Worm (Caenorhabditis elegans) whole organism, dauer: ENCODE results near the gene hpo-36.

Experiments
- unc-62 ChIP-seq: sonication (generic microtip); optimal IDR thresholded peaks from 2 replicates; lab custom pipeline; 2017; ENCODE audit warnings: missing biosample characterization, missing genetic modification reagents, missing genetic modification characterization

The hpo-36 gene

ce11 chrV:3743172-3743626, 4.0 kb upstream of the hpo-36 start, which contains the start of gene mtm-9:
TSS of gene mtm-9 (plus strand) at chrV:3743576.
- no peak for TF ChIP-seq unc-62 (GFP tag; lab: Kevin White, UChicago)

- TF ChIP-seq unc-62 (GFP tag; lab: Kevin White, UChicago): no peak
Measured at ce11 chrV:3738409-3738808, 793 bp downstream of the hpo-36 start.

- TF ChIP-seq unc-62 (GFP tag; lab: Kevin White, UChicago): no peak
Measured at ce11 chrV:3724772-3725171, 14.4 kb downstream of the hpo-36 start, which contains the start of gene str-30. TSS of gene str-30 (plus strand) at chrV:3725072.

ce11 chrV:3718507-3718906, 20.7 kb downstream of the hpo-36 start:
- TF ChIP-seq unc-62 (GFP tag; lab: Kevin White, UChicago): no peak

ce11 chrV:3717751-3718150, 21.5 kb downstream of the hpo-36 start:
- no peak for TF ChIP-seq unc-62 (GFP tag; lab: Kevin White, UChicago)

- TF ChIP-seq unc-62 (GFP tag; lab: Kevin White, UChicago): no peak
Measured at ce11 chrV:3716279-3716887, 22.8 kb downstream of the hpo-36 start.

ce11 chrV:3715488-3716019, 23.6 kb downstream of the hpo-36 start, which contains the start of gene nrsn-1:
TSS of gene nrsn-1 (minus strand) at chrV:3715969.
- no peak for TF ChIP-seq unc-62 (GFP tag; lab: Kevin White, UChicago)

- TF ChIP-seq unc-62 (GFP tag; lab: Kevin White, UChicago): no peak
Measured at ce11 chrV:3714750-3715149, 24.5 kb downstream of the hpo-36 start.

- no peak for TF ChIP-seq unc-62 (GFP tag; lab: Kevin White, UChicago)
Measured at ce11 chrV:3712955-3713354, 26.2 kb downstream of the hpo-36 start.

ce11 chrV:3712192-3712591, 27.0 kb downstream of the hpo-36 start:
- TF ChIP-seq unc-62 (GFP tag; lab: Kevin White, UChicago): no peak

ce11 chrV:3711544-3711943, 27.7 kb downstream of the hpo-36 start:
- TF ChIP-seq unc-62 (GFP tag; lab: Kevin White, UChicago): no peak

- no peak for TF ChIP-seq unc-62 (GFP tag; lab: Kevin White, UChicago)
Measured at ce11 chrV:3706893-3707292, 32.3 kb downstream of the hpo-36 start.

- TF ChIP-seq unc-62 (GFP tag; lab: Kevin White, UChicago): no peak
Measured at ce11 chrV:3706167-3706566, 33.0 kb downstream of the hpo-36 start.

- TF ChIP-seq unc-62 (GFP tag; lab: Kevin White, UChicago): no peak
Measured at ce11 chrV:3704688-3705087, 34.5 kb downstream of the hpo-36 start, which contains the start of gene lin-40. TSS of gene lin-40 (plus strand) at chrV:3704988.

- no peak for TF ChIP-seq unc-62 (GFP tag; lab: Kevin White, UChicago)
Measured at ce11 chrV:3703888-3704287, 35.3 kb downstream of the hpo-36 start.

- TF ChIP-seq unc-62 (GFP tag; lab: Kevin White, UChicago): no peak
Measured at ce11 chrV:3702998-3703397, 36.2 kb downstream of the hpo-36 start.

ce11 chrV:3698497-3698896, 40.7 kb downstream of the hpo-36 start:
- no peak for TF ChIP-seq unc-62 (GFP tag; lab: Kevin White, UChicago)
